Fruit fly (Drosophila melanogaster) whole organism, embryonic: ENCODE results near the gene sick.

Experiments used
- Asciz ChIP-seq: fragments of 200-800 bp; sonication (Bioruptor generic); optimal IDR thresholded peaks from 2 replicates; lab custom pipeline; 2017; ENCODE audit warnings: missing biosample characterization, mild to moderate bottlenecking, missing genetic modification characterization, missing genetic modification reagents
- B-H2 ChIP-seq: fragments of 200-800 bp; sonication (Bioruptor generic); optimal IDR thresholded peaks from 2 replicates; lab custom pipeline; 2018; ENCODE audit warnings: missing biosample characterization, mild to moderate bottlenecking, missing genetic modification characterization
- CG11723 ChIP-seq: fragments of 200-800 bp; sonication (Bioruptor generic); optimal IDR thresholded peaks from 2 replicates; lab custom pipeline; 2017; ENCODE audit warnings: missing biosample characterization, mild to moderate bottlenecking, missing genetic modification characterization
- CG12744 ChIP-seq: fragments of 200-800 bp; sonication (Bioruptor generic); optimal IDR thresholded peaks from 2 replicates; lab custom pipeline; 2016; ENCODE audit warnings: missing biosample characterization, missing genetic modification characterization
- CG1603 ChIP-seq: fragments of 200-800 bp; sonication (Bioruptor generic); optimal IDR thresholded peaks from 2 replicates; lab custom pipeline; 2019; ENCODE audit warnings: missing biosample characterization, mild to moderate bottlenecking, missing genetic modification characterization, moderate library complexity
- CG17829 ChIP-seq: fragments of 200-800 bp; optimal IDR thresholded peaks from 2 replicates; lab custom pipeline; 2019; ENCODE audit warnings: missing biosample characterization, mild to moderate bottlenecking, missing genetic modification characterization, moderate library complexity
- CG2120 ChIP-seq: fragments of 200-800 bp; sonication (Bioruptor generic); optimal IDR thresholded peaks from 3 replicates; lab custom pipeline; 2016; ENCODE audit warnings: missing biosample characterization, missing genetic modification characterization
- CG2712 ChIP-seq: fragments of 200-800 bp; optimal IDR thresholded peaks from 3 replicates; lab custom pipeline; 2019; ENCODE audit warnings: missing biosample characterization, mild to moderate bottlenecking, missing genetic modification characterization, moderate library complexity
- CG2875 ChIP-seq: fragments of 200-800 bp; sonication (Bioruptor generic); optimal IDR thresholded peaks from 2 replicates; lab custom pipeline; 2017; ENCODE audit warnings: missing biosample characterization, mild to moderate bottlenecking, missing genetic modification characterization, missing genetic modification reagents
- CG3065 ChIP-seq: fragments of 200-800 bp; sonication (Bioruptor generic); optimal IDR thresholded peaks from 2 replicates; lab custom pipeline; 2016; ENCODE audit warnings: missing biosample characterization, missing genetic modification characterization
- CG33213 ChIP-seq: fragments of 200-800 bp; sonication (Bioruptor generic); optimal IDR thresholded peaks from 3 replicates; lab custom pipeline; 2016; ENCODE audit warnings: missing biosample characterization, missing genetic modification characterization
- CG34224 ChIP-seq: fragments of 200-800 bp; sonication (Bioruptor generic); IDR thresholded peaks from 3 replicates; pipeline ENCODE4 v1.3.6; 2022; ENCODE audit warnings: missing biosample characterization, missing genetic modification characterization; ENCODE audit not compliant: partially characterized antibody
- CG6272 ChIP-seq: fragments of 200-800 bp; sonication (Bioruptor generic); IDR thresholded peaks from 2 replicates; pipeline ENCODE4 v1.3.6; 2022; ENCODE audit warnings: missing biosample characterization, missing genetic modification characterization
- CG6689 ChIP-seq: fragments of 200-800 bp; sonication (Bioruptor generic); IDR thresholded peaks from 2 replicates; pipeline ENCODE4 v1.3.6; 2022; ENCODE audit warnings: missing biosample characterization, missing genetic modification characterization
- CG7745 ChIP-seq: fragments of 200-800 bp; sonication (Bioruptor generic); optimal IDR thresholded peaks from 2 replicates; lab custom pipeline; 2018; ENCODE audit warnings: missing biosample characterization, mild to moderate bottlenecking, missing genetic modification characterization, moderate library complexity
- CG7786 ChIP-seq: fragments of 200-800 bp; sonication (Bioruptor generic); optimal IDR thresholded peaks from 2 replicates; lab custom pipeline; 2016; ENCODE audit warnings: missing biosample characterization, missing genetic modification characterization
- CG9609 ChIP-seq: fragments of 200-800 bp; sonication (Bioruptor generic); optimal IDR thresholded peaks from 3 replicates; lab custom pipeline; 2016; ENCODE audit warnings: missing biosample characterization, missing genetic modification characterization
- CHES-1-like ChIP-seq: fragments of 200-800 bp; sonication (Bioruptor generic); optimal IDR thresholded peaks from 2 replicates; lab custom pipeline; 2016; ENCODE audit warnings: missing biosample characterization, missing genetic modification characterization
- Camta ChIP-seq: fragments of 200-800 bp; sonication (Bioruptor generic); optimal IDR thresholded peaks from 2 replicates; lab custom pipeline; 2016; ENCODE audit warnings: missing biosample characterization, missing genetic modification characterization
- Deaf1 ChIP-seq: fragments of 200-800 bp; optimal IDR thresholded peaks from 3 replicates; lab custom pipeline; 2019; ENCODE audit warnings: missing biosample characterization, mild to moderate bottlenecking, missing genetic modification characterization, moderate library complexity
- Dip2 ChIP-seq: fragments of 200-800 bp; sonication (Bioruptor generic); IDR thresholded peaks from 2 replicates; pipeline ENCODE4 v1.3.6; 2022; ENCODE audit warnings: missing biosample characterization, missing genetic modification characterization
- Dref ChIP-seq: fragments of 200-800 bp; sonication (Bioruptor generic); IDR thresholded peaks from 2 replicates; pipeline ENCODE4 v1.3.6; 2022; ENCODE audit warnings: missing biosample characterization, missing genetic modification characterization
- Elba2 ChIP-seq: fragments of 200-800 bp; sonication (Bioruptor generic); optimal IDR thresholded peaks from 3 replicates; lab custom pipeline; 2016; ENCODE audit warnings: missing biosample characterization, missing genetic modification characterization
- Gsc ChIP-seq: fragments of 200-800 bp; sonication (Bioruptor generic); IDR thresholded peaks from 2 replicates; pipeline ENCODE4 v1.3.6; 2022; ENCODE audit warnings: missing biosample characterization, missing genetic modification characterization
- MESR4 ChIP-seq: fragments of 200-800 bp; sonication (Bioruptor generic); optimal IDR thresholded peaks from 2 replicates; lab custom pipeline; 2018; ENCODE audit warnings: missing biosample characterization, mild to moderate bottlenecking, missing genetic modification characterization, moderate library complexity
- Mad ChIP-seq: fragments of 200-800 bp; sonication (Bioruptor generic); optimal IDR thresholded peaks from 2 replicates; lab custom pipeline; 2016; ENCODE audit warnings: missing biosample characterization, missing genetic modification characterization
- NC2β ChIP-seq: fragments of 200-800 bp; sonication (Bioruptor generic); optimal IDR thresholded peaks from 2 replicates; lab custom pipeline; 2016; ENCODE audit warnings: missing biosample characterization, missing genetic modification characterization
- Nf-YA ChIP-seq: fragments of 200-800 bp; sonication (Bioruptor generic); IDR thresholded peaks from 2 replicates; pipeline ENCODE4 v1.3.6; 2022; ENCODE audit warnings: missing biosample characterization, missing genetic modification characterization
- NfI ChIP-seq: fragments of 200-800 bp; sonication (Bioruptor generic); optimal IDR thresholded peaks from 3 replicates; lab custom pipeline; 2018; ENCODE audit warnings: missing biosample characterization, mild to moderate bottlenecking, missing genetic modification characterization, moderate library complexity
- Oaz ChIP-seq: fragments of 200-800 bp; sonication (Bioruptor generic); IDR thresholded peaks from 2 replicates; pipeline ENCODE4 v1.3.6; 2022; ENCODE audit warnings: missing biosample characterization, missing genetic modification characterization
- Ssrp ChIP-seq: fragments of 200-800 bp; sonication (Bioruptor generic); optimal IDR thresholded peaks from 2 replicates; lab custom pipeline; 2018; ENCODE audit warnings: missing biosample characterization, mild to moderate bottlenecking, missing genetic modification characterization, moderate library complexity
- Stat92E ChIP-seq, 3 experiments: fragments of >200 bp in 2 of 3; fragments of 200-800 bp in 1 of 3; sonication (Bioruptor generic) in 1 of 3; optimal IDR thresholded peaks; 2 replicates each; lab custom pipeline; 2017 to 2019; ENCODE audit warnings: missing biosample characterization in 3 of 3, missing genetic modification characterization in 3 of 3, mild to moderate bottlenecking in 1 of 3, moderate library complexity in 1 of 3
- Tbp ChIP-seq: fragments of >200 bp; optimal IDR thresholded peaks from 2 replicates; lab custom pipeline; 2018; ENCODE audit warnings: missing biosample characterization, missing genetic modification characterization
- btn ChIP-seq: fragments of 200-800 bp; sonication (Bioruptor generic); optimal IDR thresholded peaks from 2 replicates; lab custom pipeline; 2016; ENCODE audit warnings: missing biosample characterization, missing genetic modification characterization
- cas ChIP-seq: fragments of 200-800 bp; sonication (Bioruptor generic); IDR thresholded peaks from 2 replicates; pipeline ENCODE4 v1.3.6; 2022; ENCODE audit warnings: missing biosample characterization, missing genetic modification characterization
- dan ChIP-seq: fragments of 200-800 bp; sonication (Bioruptor generic); IDR thresholded peaks from 2 replicates; pipeline ENCODE4 v1.3.6; 2022; ENCODE audit warnings: missing biosample characterization, missing genetic modification characterization
- dimm ChIP-seq: fragments of 200-800 bp; sonication (Bioruptor generic); IDR thresholded peaks from 2 replicates; pipeline ENCODE4 v1.3.6; 2022; ENCODE audit warnings: missing biosample characterization, missing genetic modification characterization
- dmrt11E ChIP-seq: fragments of 200-800 bp; sonication (Bioruptor generic); optimal IDR thresholded peaks from 3 replicates; lab custom pipeline; 2018; ENCODE audit warnings: missing biosample characterization, mild to moderate bottlenecking, missing genetic modification characterization, moderate library complexity
- eve ChIP-seq, 2 experiments: fragments of >200 bp; optimal IDR thresholded peaks; 2 replicates each; lab custom pipeline; 2017; ENCODE audit warnings: missing biosample characterization in 2 of 2, missing genetic modification characterization in 2 of 2
- gcm2 ChIP-seq: fragments of 200-800 bp; sonication (Bioruptor generic); optimal IDR thresholded peaks from 2 replicates; lab custom pipeline; 2016; ENCODE audit warnings: missing biosample characterization, missing genetic modification characterization
- hth ChIP-seq: fragments of >200 bp; optimal IDR thresholded peaks from 2 replicates; lab custom pipeline; 2017; ENCODE audit warnings: inconsistent platforms
- insv ChIP-seq, 2 experiments: fragments of 200-800 bp; sonication (Bioruptor generic); optimal IDR thresholded peaks; 3 replicates each; lab custom pipeline; 2016 to 2018; ENCODE audit warnings: missing biosample characterization in 2 of 2, missing genetic modification characterization in 2 of 2
- lmd ChIP-seq: fragments of 200-800 bp; sonication (Bioruptor generic); IDR thresholded peaks from 2 replicates; pipeline ENCODE4 v1.3.6; 2022; ENCODE audit warnings: missing biosample characterization, missing genetic modification characterization
- luna ChIP-seq: fragments of 200-800 bp; sonication (Bioruptor generic); optimal IDR thresholded peaks from 2 replicates; lab custom pipeline; 2016; ENCODE audit warnings: missing biosample characterization, missing genetic modification characterization
- odd ChIP-seq: fragments of 200-800 bp; sonication (Bioruptor generic); optimal IDR thresholded peaks from 2 replicates; lab custom pipeline; 2017; ENCODE audit warnings: missing biosample characterization, mild to moderate bottlenecking, missing genetic modification characterization
- peb ChIP-seq: fragments of 200-800 bp; sonication (Bioruptor generic); IDR thresholded peaks from 2 replicates; pipeline ENCODE4 v1.3.6; 2022; ENCODE audit warnings: missing biosample characterization, missing genetic modification characterization
- ro ChIP-seq: fragments of 200-800 bp; sonication (Bioruptor generic); IDR thresholded peaks from 2 replicates; pipeline ENCODE4 v1.3.6; 2022; ENCODE audit warnings: missing biosample characterization, missing genetic modification characterization
- sens ChIP-seq: fragments of 200-800 bp; sonication (Bioruptor generic); peaks from one replicate; lab custom pipeline; 2016; ENCODE audit warnings: missing biosample characterization, missing genetic modification characterization
- sima ChIP-seq: fragments of 200-800 bp; sonication (Bioruptor generic); optimal IDR thresholded peaks from 2 replicates; lab custom pipeline; 2016; ENCODE audit warnings: missing biosample characterization, missing genetic modification characterization
- slp2 ChIP-seq: fragments of 200-800 bp; sonication (Bioruptor generic); optimal IDR thresholded peaks from 2 replicates; lab custom pipeline; 2016; ENCODE audit warnings: missing biosample characterization, missing genetic modification characterization
- tna ChIP-seq: fragments of 200-800 bp; sonication (Bioruptor generic); IDR thresholded peaks from 2 replicates; pipeline ENCODE4 v1.3.6; 2022; ENCODE audit warnings: missing biosample characterization, missing genetic modification characterization; ENCODE audit not compliant: partially characterized antibody
- tup ChIP-seq: fragments of 200-800 bp; sonication (Bioruptor generic); optimal IDR thresholded peaks from 2 replicates; lab custom pipeline; 2016; ENCODE audit warnings: missing biosample characterization, mild to moderate bottlenecking, missing genetic modification characterization, moderate library complexity
- unpg ChIP-seq: fragments of 200-800 bp; sonication (Bioruptor generic); optimal IDR thresholded peaks from 3 replicates; lab custom pipeline; 2018; ENCODE audit warnings: missing biosample characterization, mild to moderate bottlenecking, missing genetic modification characterization, moderate library complexity

The sick gene

dm6 chr2L:19930102-19930501 lies 133.9 kb downstream of the sick start (continued):
- TF ChIP-seq CG6689 (GFP tag; lab: Robert Waterston, UW) (peak; percentile 65; the same call in 1 of the 2 replicates), CHES-1-like (GFP tag; lab: Kevin White, UChicago) (no peak), Stat92E (GFP tag; optimal IDR thresholded peaks at IDR 0.05; lab: Kevin White, UChicago) (no peak), Gsc (GFP tag; lab: Robert Waterston, UW) (no peak), Elba2 (GFP tag; lab: Kevin White, UChicago) (no peak), CG7745 (tag; lab: Kevin White, UChicago) (no peak), eve (GFP tag; optimal IDR thresholded peaks at IDR 0.05; lab: Kevin White, UChicago) (no peak), CG7786 (no peak), sima (no peak), B-H2 (GFP tag; lab: Kevin White, UChicago) (no peak), Ssrp (tag; lab: Kevin White, UChicago) (peak; percentile 27), dimm (no peak), CG2120 (peak; percentile 47), Dip2 (GFP tag; lab: Robert Waterston, UW) (no peak), CG6272 (GFP tag; lab: Robert Waterston, UW) (no peak), Asciz (GFP tag; lab: Kevin White, UChicago) (peak; percentile 22), CG2712 (tag; lab: Kevin White, UChicago) (no peak), CG9609 (GFP tag; lab: Kevin White, UChicago) (no peak), tna (no peak), CG12744 (GFP tag; lab: Kevin White, UChicago) (no peak), CG3065 (no peak), luna (GFP tag; lab: Kevin White, UChicago) (no peak), tup (no peak), CG33213 (GFP tag; lab: Kevin White, UChicago) (no peak), dmrt11E (tag; lab: Kevin White, UChicago) (peak; percentile 6), hth (lab: Kevin White, UChicago) (no peak), cas (no peak), Tbp (GFP tag; lab: Kevin White, UChicago) (no peak), CG17829 (peak; percentile 30), Oaz (GFP tag; lab: Robert Waterston, UW) (no peak), peb (GFP tag; lab: Robert Waterston, UW) (no peak), Nf-YA (GFP tag; lab: Robert Waterston, UW) (no peak), NfI (peak; percentile 42), lmd (GFP tag; lab: Robert Waterston, UW) (peak; percentile 17; the same call in 1 of the 2 replicates), CG34224 (GFP tag; lab: Robert Waterston, UW) (no peak), MESR4 (no peak), CG1603 (tag; lab: Kevin White, UChicago) (no peak), dan (GFP tag; lab: Robert Waterston, UW) (no peak), CG2875 (no peak), sens (GFP tag; lab: Kevin White, UChicago) (peak; percentile 56), ro (GFP tag; lab: Robert Waterston, UW) (no peak), slp2 (GFP tag; lab: Kevin White, UChicago) (no peak), unpg (GFP tag; lab: Kevin White, UChicago) (peak; percentile 42), NC2β (no peak), CG11723 (GFP tag; lab: Kevin White, UChicago) (no peak), Camta (GFP tag; lab: Kevin White, UChicago) (no peak), insv (GFP tag; optimal IDR thresholded peaks at IDR 0.05; lab: Kevin White, UChicago) (no peak), Dref (GFP tag; lab: Robert Waterston, UW) (no peak), Deaf1 (tag; lab: Kevin White, UChicago) (no peak), btn (GFP tag; lab: Kevin White, UChicago) (no peak), Mad (GFP tag; lab: Kevin White, UChicago) (no peak), odd (GFP tag; lab: Kevin White, UChicago) (peak; percentile 5), gcm2 (GFP tag; lab: Kevin White, UChicago) (no peak)
